Fruit fly (Drosophila melanogaster) whole organism: ENCODE results near the gene CG7668.

Source experiments
- CG8478 ChIP-seq: fragments of >200 bp; optimal IDR thresholded peaks from 2 replicates; lab custom pipeline; 2018; ENCODE audit warnings: inconsistent platforms
- Dll ChIP-seq: fragments of >200 bp; optimal IDR thresholded peaks from 2 replicates; lab custom pipeline; 2017
- EcR ChIP-seq, 2 experiments: fragments of >200 bp; optimal IDR thresholded peaks; 2 replicates each; lab custom pipeline; 2017; ENCODE audit warnings: missing biosample characterization in 2 of 2, missing genetic modification characterization in 2 of 2, missing genetic modification reagents in 2 of 2
- psq ChIP-seq: fragments of >200 bp; optimal IDR thresholded peaks from 2 replicates; lab custom pipeline; 2017
- usp ChIP-seq: fragments of >200 bp; optimal IDR thresholded peaks from 2 replicates; lab custom pipeline; 2017; ENCODE audit warnings: missing biosample characterization, missing genetic modification characterization, mixed read lengths

dm6 chr3L:19979592-19979991 lies 22.9 kb upstream of the CG7668 start, which contains the start of gene CG14182:
- TF ChIP-seq psq (lab: Kevin White, UChicago): no peak
- no peak for TF ChIP-seq usp (GFP tag; lab: Kevin White, UChicago)
- TF ChIP-seq EcR (GFP tag; optimal IDR thresholded peaks at IDR 0.05; lab: Kevin White, UChicago): no peak
- no peak for TF ChIP-seq CG8478 (lab: Kevin White, UChicago)
- no peak for TF ChIP-seq Dll (lab: Kevin White, UChicago)
